Worm (Caenorhabditis elegans) whole organism, late embryonic: ENCODE data around the gene srw-117.
"Not testable (repeated sequence)": the region's sequence is repeated elsewhere in the genome, so short reads cannot be mapped to it uniquely, and the experiment has no call there.

ENCODE experiments used
- C38D4.7 ChIP-seq: fragments of 200-800 bp; sonication (Bioruptor generic); optimal IDR thresholded peaks from 2 replicates; lab custom pipeline; 2018; ENCODE audit warnings: mild to moderate bottlenecking, missing genetic modification characterization, moderate library complexity, missing compliant biosample characterization
- F13H6.1 ChIP-seq: sonication (generic microtip); optimal IDR thresholded peaks from 2 replicates; lab custom pipeline; 2016; ENCODE audit warnings: missing genetic modification characterization, missing compliant biosample characterization
- K02D7.2 ChIP-seq: sonication (generic microtip); optimal IDR thresholded peaks from 2 replicates; lab custom pipeline; 2017; ENCODE audit warnings: mild to moderate bottlenecking, missing genetic modification characterization, missing compliant biosample characterization
- K09A11.1 ChIP-seq: sonication (generic microtip); optimal IDR thresholded peaks from 2 replicates; lab custom pipeline; 2017; ENCODE audit warnings: antibody characterized with exemption, mild to moderate bottlenecking, missing genetic modification characterization, missing compliant biosample characterization; ENCODE audit not compliant: insufficient read depth
- T23F11.4 ChIP-seq: fragments of 200-800 bp; sonication (Bioruptor generic); optimal IDR thresholded peaks from 2 replicates; lab custom pipeline; 2018; ENCODE audit warnings: mild to moderate bottlenecking, missing genetic modification characterization, missing compliant biosample characterization
- Y22D7AL.16 ChIP-seq: sonication (generic microtip); optimal IDR thresholded peaks from 2 replicates; lab custom pipeline; 2016; ENCODE audit warnings: missing genetic modification characterization, missing compliant biosample characterization
- ahr-1 ChIP-seq: sonication (generic microtip); optimal IDR thresholded peaks from 2 replicates; lab custom pipeline; 2016; ENCODE audit warnings: missing genetic modification characterization, missing compliant biosample characterization
- ama-1 ChIP-seq: fragments of 150-350 bp; optimal IDR thresholded peaks from 2 replicates; lab custom pipeline; 2014
- ceh-14 ChIP-seq: sonication (generic microtip); optimal IDR thresholded peaks from 2 replicates; lab custom pipeline; 2016; ENCODE audit warnings: missing genotype, missing genetic modification characterization, missing compliant biosample characterization
- ceh-2 ChIP-seq: sonication (generic microtip); optimal IDR thresholded peaks from 2 replicates; lab custom pipeline; 2016; ENCODE audit warnings: missing genotype, missing genetic modification characterization, missing compliant biosample characterization
- ceh-22 ChIP-seq: sonication (generic microtip); optimal IDR thresholded peaks from 2 replicates; lab custom pipeline; 2017; ENCODE audit warnings: missing biosample characterization, missing genetic modification characterization
- ceh-30 ChIP-seq: fragments of 150-350 bp; optimal IDR thresholded peaks from 2 replicates; lab custom pipeline; 2014; ENCODE audit warnings: missing biosample characterization, missing genetic modification characterization
- ceh-34 ChIP-seq: sonication (generic microtip); optimal IDR thresholded peaks from 2 replicates; lab custom pipeline; 2016; ENCODE audit warnings: mild to moderate bottlenecking, missing genetic modification characterization, missing compliant biosample characterization
- ceh-45 ChIP-seq: fragments of 200-800 bp; sonication (Bioruptor generic); IDR thresholded peaks from 2 replicates; pipeline ENCODE4 v1.3.6; 2022; ENCODE audit warnings: missing genetic modification reagents, missing genetic modification characterization, missing compliant biosample characterization
- ceh-9 ChIP-seq: sonication (generic microtip); optimal IDR thresholded peaks from 2 replicates; lab custom pipeline; 2016; ENCODE audit warnings: mild to moderate bottlenecking, missing genetic modification characterization, inconsistent platforms, missing compliant biosample characterization
- dmd-4 ChIP-seq: sonication (generic microtip); optimal IDR thresholded peaks from 2 replicates; lab custom pipeline; 2016; ENCODE audit warnings: borderline replicate concordance, missing genetic modification characterization, missing compliant biosample characterization
- dve-1 ChIP-seq: sonication (generic microtip); optimal IDR thresholded peaks from 2 replicates; lab custom pipeline; 2017; ENCODE audit warnings: antibody characterized with exemption, mild to moderate bottlenecking, missing genetic modification characterization, missing compliant biosample characterization
- elt-4 ChIP-seq: sonication (generic microtip); optimal IDR thresholded peaks from 2 replicates; lab custom pipeline; 2016; ENCODE audit warnings: missing genetic modification characterization, missing compliant biosample characterization
- ets-4 ChIP-seq: sonication (generic microtip); optimal IDR thresholded peaks from 2 replicates; lab custom pipeline; 2016; ENCODE audit warnings: missing genetic modification characterization, missing compliant biosample characterization
- eyg-1 ChIP-seq: sonication (generic microtip); optimal IDR thresholded peaks from 2 replicates; lab custom pipeline; 2016; ENCODE audit warnings: missing genotype, missing genetic modification characterization, missing compliant biosample characterization
- fkh-6 ChIP-seq: sonication (generic microtip); optimal IDR thresholded peaks from 2 replicates; lab custom pipeline; 2016; ENCODE audit warnings: missing genetic modification characterization, missing compliant biosample characterization
- hlh-13 ChIP-seq: fragments of 200-800 bp; sonication (Bioruptor generic); optimal IDR thresholded peaks from 2 replicates; lab custom pipeline; 2018; ENCODE audit warnings: mild to moderate bottlenecking, missing genetic modification characterization, missing compliant biosample characterization
- hlh-15 ChIP-seq: sonication (generic microtip); optimal IDR thresholded peaks from 2 replicates; lab custom pipeline; 2016; ENCODE audit warnings: missing genetic modification characterization, missing compliant biosample characterization
- lim-6 ChIP-seq: sonication (generic microtip); optimal IDR thresholded peaks from 2 replicates; lab custom pipeline; 2016; ENCODE audit warnings: missing genetic modification characterization, missing compliant biosample characterization
- madf-2 ChIP-seq: sonication (generic microtip); optimal IDR thresholded peaks from 2 replicates; lab custom pipeline; 2017; ENCODE audit warnings: missing genetic modification characterization, missing compliant biosample characterization
- mec-3 ChIP-seq: sonication (generic microtip); optimal IDR thresholded peaks from 2 replicates; lab custom pipeline; 2016; ENCODE audit warnings: borderline replicate concordance, missing genetic modification characterization, missing compliant biosample characterization
- nfya-1 ChIP-seq: sonication (generic microtip); optimal IDR thresholded peaks from 2 replicates; lab custom pipeline; 2017; ENCODE audit warnings: missing genetic modification characterization, mild to moderate bottlenecking, missing compliant biosample characterization, antibody characterized with exemption, moderate library complexity
- nhr-232 ChIP-seq: sonication (generic microtip); optimal IDR thresholded peaks from 2 replicates; lab custom pipeline; 2016; ENCODE audit warnings: missing genetic modification characterization, missing compliant biosample characterization
- odd-2 ChIP-seq: sonication (generic microtip); optimal IDR thresholded peaks from 2 replicates; lab custom pipeline; 2017; ENCODE audit warnings: antibody characterized with exemption, mild to moderate bottlenecking, missing genetic modification characterization, missing compliant biosample characterization
- pag-3 ChIP-seq: sonication (generic microtip); optimal IDR thresholded peaks from 2 replicates; lab custom pipeline; 2016; ENCODE audit warnings: missing compliant biosample characterization, missing genetic modification characterization, borderline replicate concordance
- pha-2 ChIP-seq: sonication (generic microtip); optimal IDR thresholded peaks from 2 replicates; lab custom pipeline; 2017; ENCODE audit warnings: mild to moderate bottlenecking, missing genetic modification characterization, missing compliant biosample characterization
- pha-4 ChIP-seq: fragments of 150-350 bp; optimal IDR thresholded peaks from 2 replicates; lab custom pipeline; 2018; ENCODE audit warnings: missing biosample characterization, missing genetic modification reagents, missing genetic modification characterization
- pqm-1 ChIP-seq: sonication (generic microtip); optimal IDR thresholded peaks from 2 replicates; lab custom pipeline; 2016; ENCODE audit warnings: missing genetic modification characterization, missing compliant biosample characterization
- ref-2 ChIP-seq: sonication (generic microtip); optimal IDR thresholded peaks from 2 replicates; lab custom pipeline; 2016; ENCODE audit warnings: missing genetic modification characterization, missing compliant biosample characterization
- sdc-2 ChIP-seq: sonication (generic microtip); optimal IDR thresholded peaks from 2 replicates; lab custom pipeline; 2016; ENCODE audit warnings: missing genotype, missing genetic modification characterization, missing compliant biosample characterization
- sox-4 ChIP-seq: sonication (generic microtip); optimal IDR thresholded peaks from 2 replicates; lab custom pipeline; 2017; ENCODE audit warnings: mild to moderate bottlenecking, missing genetic modification characterization, inconsistent platforms, missing compliant biosample characterization
- unc-42 ChIP-seq: sonication (generic microtip); optimal IDR thresholded peaks from 2 replicates; lab custom pipeline; 2016; ENCODE audit warnings: missing genotype, missing genetic modification characterization, missing compliant biosample characterization
- unc-86 ChIP-seq: sonication (generic microtip); optimal IDR thresholded peaks from 2 replicates; lab custom pipeline; 2016; ENCODE audit warnings: missing genetic modification characterization, missing compliant biosample characterization
- ztf-16 ChIP-seq: sonication (generic microtip); optimal IDR thresholded peaks from 2 replicates; lab custom pipeline; 2017; ENCODE audit warnings: missing genetic modification characterization, missing compliant biosample characterization

The srw-117 gene

ce11 chrV:2987407-2987806 lies 4.2 kb upstream of the srw-117 start, which contains the start of gene srh-85:
TSS of gene srh-85 (minus strand) at chrV:2987507.
- TF ChIP-seq ets-4 (tag; lab: Kevin White, UChicago) (no peak), K02D7.2 (no peak), eyg-1 (tag; lab: Kevin White, UChicago) (no peak), elt-4 (tag; lab: Kevin White, UChicago) (no peak), odd-2 (tag; lab: Kevin White, UChicago) (no peak)
- TF ChIP-seq, all 69 proteins: peak for 0

ce11 chrV:2985309-2985708 lies 2.1 kb upstream of the srw-117 start, which contains the start of gene srw-139:
TSS of gene srw-139 (minus strand) at chrV:2985409.
- TF ChIP-seq hlh-15 (tag; lab: Kevin White, UChicago) (no peak), ets-4 (tag; lab: Kevin White, UChicago) (no peak), madf-2 (tag; lab: Kevin White, UChicago) (no peak), K09A11.1 (tag; lab: Kevin White, UChicago) (no peak), hlh-13 (no peak), Y22D7AL.16 (tag; lab: Kevin White, UChicago) (no peak), ceh-34 (tag; lab: Kevin White, UChicago) (no peak), ceh-22 (no peak), mec-3 (no peak), ceh-2 (tag; lab: Kevin White, UChicago) (no peak)

ce11 chrV:2979978-2980377 lies 3.3 kb downstream of the srw-117 start, which contains the start of gene srw-118:
TSS of gene srw-118 (minus strand) at chrV:2980078.
- TF ChIP-seq ceh-9 (tag; lab: Kevin White, UChicago), result no peak
- TF ChIP-seq ama-1 (lab: Kevin White, UChicago), result no peak

ce11 chrV:2976287-2976686 lies 7.0 kb downstream of the srw-117 start, which contains the start of gene srw-124:
TSS of gene srw-124 (plus strand) at chrV:2976587.
- no peak for TF ChIP-seq madf-2 (tag; lab: Kevin White, UChicago)
- no peak for TF ChIP-seq ceh-2 (tag; lab: Kevin White, UChicago)
- TF ChIP-seq ceh-14 (tag; lab: Kevin White, UChicago), result no peak
- no peak for TF ChIP-seq nhr-232 (tag; lab: Kevin White, UChicago)
- TF ChIP-seq T23F11.4 (GFP tag; lab: Kevin White, UChicago), result no peak
- TF ChIP-seq F13H6.1 (tag; lab: Kevin White, UChicago), result no peak
- no peak for TF ChIP-seq unc-86 (tag; lab: Kevin White, UChicago)

ce11 chrV:2975285-2975684 lies 8.0 kb downstream of the srw-117 start, which contains the start of gene srw-123:
TSS of gene srw-123 (minus strand) at chrV:2975385.
- TF ChIP-seq ahr-1, nhr-232, ceh-30 (tag; lab: Kevin White, UChicago): not testable (repeated sequence)
- TF ChIP-seq, all 69 proteins: peak for 0; not testable (repeated sequence) for 69

ce11 chrV:2971307-2971999 lies 11.8 kb downstream of the srw-117 start, which contains the start of gene srw-129:
TSS of gene srw-129 (plus strand) at chrV:2971949.
- no peak for TF ChIP-seq ceh-2 (tag; lab: Kevin White, UChicago)

- TF ChIP-seq pag-3 (tag; lab: Kevin White, UChicago), result no peak
- no peak for TF ChIP-seq sdc-2 (tag; lab: Kevin White, UChicago)
- no peak for TF ChIP-seq pha-2 (tag; lab: Kevin White, UChicago)
- no peak for TF ChIP-seq pqm-1
- no peak for TF ChIP-seq lim-6
- no peak for TF ChIP-seq unc-42 (tag; lab: Kevin White, UChicago)
- TF ChIP-seq fkh-6, result no peak
- TF ChIP-seq C38D4.7 (GFP tag; lab: Kevin White, UChicago), result no peak
- no peak for TF ChIP-seq sox-4 (tag; lab: Kevin White, UChicago)
- TF ChIP-seq nfya-1, result no peak
- TF ChIP-seq pha-4 (tag; lab: Kevin White, UChicago), result no peak
- no peak for TF ChIP-seq ref-2 (tag; lab: Kevin White, UChicago)
- TF ChIP-seq ceh-45, result no peak
- TF ChIP-seq unc-86 (tag; lab: Kevin White, UChicago), result no peak
- TF ChIP-seq dve-1, result no peak
- TF ChIP-seq dmd-4 (tag; lab: Kevin White, UChicago), result no peak
- TF ChIP-seq ceh-14 (tag; lab: Kevin White, UChicago), result no peak
- no peak for TF ChIP-seq ztf-16
- TF ChIP-seq ets-4 (tag; lab: Kevin White, UChicago), result no peak
- TF ChIP-seq ceh-22, result no peak
These were observed 18.5 kb downstream of the srw-117 start, which contains the start of gene srh-88 for ce11 chrV:2964786-2965185. TSS of gene srh-88 (minus strand) at chrV:2964886.
